Worm (Caenorhabditis elegans) whole organism, L4 larva: ENCODE results near the gene F58A4.1.

Source experiments
- R02D3.7 ChIP-seq: fragments of 150-350 bp; sonication (generic microtip); optimal IDR thresholded peaks from 3 replicates; lab custom pipeline; 2014; ENCODE audit warnings: missing biosample characterization, missing genetic modification characterization
- aly-2 ChIP-seq: sonication (generic microtip); optimal IDR thresholded peaks from 2 replicates; lab custom pipeline; 2018; ENCODE audit warnings: missing biosample characterization, missing genetic modification characterization
- ama-1 ChIP-seq: fragments of 150-350 bp; optimal IDR thresholded peaks from 2 replicates; lab custom pipeline; 2014; ENCODE audit warnings: inconsistent platforms, mixed read lengths
- ceh-20 ChIP-seq: fragments of 200-800 bp; sonication (Bioruptor generic); IDR thresholded peaks from 2 replicates; pipeline ENCODE4 v1.3.6; 2022; ENCODE audit warnings: missing genetic modification reagents, missing genetic modification characterization, missing compliant biosample characterization
- lin-1 ChIP-seq: fragments of 200-800 bp; sonication (Bioruptor generic); IDR thresholded peaks from 2 replicates; pipeline ENCODE4 v1.3.6; 2022; ENCODE audit warnings: missing genetic modification reagents, missing genetic modification characterization, missing compliant biosample characterization
- lir-3 ChIP-seq: sonication (generic microtip); optimal IDR thresholded peaks from 2 replicates; lab custom pipeline; 2016; ENCODE audit warnings: mild to moderate bottlenecking, missing genetic modification characterization, missing compliant biosample characterization
- nhr-11 ChIP-seq: fragments of 150-350 bp; optimal IDR thresholded peaks from 2 replicates; lab custom pipeline; 2014; ENCODE audit warnings: missing biosample characterization, missing genetic modification characterization
- nhr-6 ChIP-seq: fragments of 150-350 bp; optimal IDR thresholded peaks from 2 replicates; lab custom pipeline; 2014; ENCODE audit warnings: missing biosample characterization, missing genetic modification characterization
- ztf-11 ChIP-seq: fragments of 150-350 bp; optimal IDR thresholded peaks from 2 replicates; lab custom pipeline; 2014; ENCODE audit warnings: missing biosample characterization, missing genetic modification characterization

ce11 chrIII:9563235-9563634 is 35.0 kb upstream of the F58A4.1 start, which contains the start of gene C48B4.9:
- TF ChIP-seq R02D3.7 (tag; lab: Kevin White, UChicago), result no peak
- TF ChIP-seq nhr-6, result no peak
- TF ChIP-seq aly-2 (tag; lab: Kevin White, UChicago), result no peak
- no peak for TF ChIP-seq ama-1 (lab: Kevin White, UChicago)
- TF ChIP-seq nhr-11 (tag; lab: Kevin White, UChicago), result no peak
- TF ChIP-seq ceh-20 (GFP tag; lab: Robert Waterston, UW), result no peak
- no peak for TF ChIP-seq lir-3
- no peak for TF ChIP-seq ztf-11 (tag; lab: Kevin White, UChicago)
- TF ChIP-seq lin-1 (GFP tag; lab: Robert Waterston, UW), result no peak
